Fruit fly (Drosophila melanogaster): ENCODE measurements around the gene CG13133.

CG13133 gene

DNA sequence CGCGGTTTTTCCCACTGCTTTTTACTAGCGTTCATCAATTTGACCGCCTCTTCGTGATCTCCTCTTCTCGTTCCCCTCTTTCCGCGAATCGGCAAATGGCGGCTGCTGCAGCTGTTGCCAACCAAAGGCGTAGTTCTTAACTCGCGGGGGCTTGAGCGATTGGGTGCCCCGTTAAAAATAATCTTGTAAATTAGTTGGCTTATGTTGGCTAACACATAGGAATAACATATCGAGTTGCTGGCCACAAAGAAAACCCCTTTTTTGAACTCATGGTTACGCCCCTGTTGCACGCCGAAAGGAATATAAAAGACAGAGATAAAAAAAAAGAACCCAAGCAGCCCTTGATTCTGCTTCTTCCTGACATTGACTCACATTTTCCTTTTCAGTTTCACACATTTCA is 35.0 kb downstream of the CG13133 start (continued):
- peak; percentile 94 for TF ChIP-seq CG8119 (GFP tag; IDR thresholded peaks at IDR 0.05)
- TF ChIP-seq Ets96B (tag; optimal IDR thresholded peaks at IDR 0.05): peak; percentile 96
- TF ChIP-seq CG3032 (tag; optimal IDR thresholded peaks at IDR 0.05): peak; percentile 97
- peak; percentile 98 for TF ChIP-seq lz (GFP tag; optimal IDR thresholded peaks at IDR 0.05)
- peak; percentile 98 for TF ChIP-seq Eip75B (GFP tag; optimal IDR thresholded peaks at IDR 0.05)
- peak; percentile 94 to 96 for TF ChIP-seq salr (GFP tag; optimal IDR thresholded peaks at IDR 0.05)
- TF ChIP-seq Sox14 (GFP tag; optimal IDR thresholded peaks at IDR 0.05): peak; percentile 98
- peak; percentile 85 for TF ChIP-seq CG6276 (GFP tag; optimal IDR thresholded peaks at IDR 0.05)

DNA sequence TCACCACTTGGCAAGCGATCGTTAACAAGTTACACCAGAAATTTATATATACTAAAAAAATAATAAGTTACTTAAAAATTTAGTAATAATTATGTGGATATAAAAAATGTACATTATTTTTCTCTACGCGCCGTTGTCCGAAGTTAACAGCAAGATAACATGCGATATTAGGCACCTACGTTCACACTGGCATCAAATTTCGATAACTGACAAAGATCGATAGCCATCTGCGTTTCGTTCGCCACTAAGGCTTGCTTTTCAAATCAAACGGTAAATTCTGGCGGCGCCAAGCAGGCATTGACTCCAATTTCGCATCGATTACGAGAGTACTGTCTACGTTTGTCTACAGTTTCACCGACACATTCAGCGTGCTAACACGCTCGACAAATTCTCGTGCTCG is 35.5 kb downstream of the CG13133 start, which contains the start of gene Pen:
TSS of gene Pen (plus strand) at position 196 of the 400 bp plus-strand sequence.
- TF ChIP-seq Eip75B (GFP tag; optimal IDR thresholded peaks at IDR 0.05) (no peak), Hr39 (GFP tag; optimal IDR thresholded peaks at IDR 0.05) (no peak), CG6163 (GFP tag; IDR thresholded peaks at IDR 0.05) (no peak), Blimp-1 (GFP tag; optimal IDR thresholded peaks at IDR 0.05) (no peak), Sox14 (GFP tag; optimal IDR thresholded peaks at IDR 0.05) (no peak), topi (GFP tag; optimal IDR thresholded peaks at IDR 0.05) (no peak), CG10669 (GFP tag; optimal IDR thresholded peaks at IDR 0.05) (no peak), CG6808 (GFP tag; optimal IDR thresholded peaks at IDR 0.05) (no peak), spab (GFP tag; optimal IDR thresholded peaks at IDR 0.05) (no peak), CG16779 (tag; optimal IDR thresholded peaks at IDR 0.05) (no peak), CG8319 (GFP tag; optimal IDR thresholded peaks at IDR 0.05) (no peak), CG7368 (GFP tag; optimal IDR thresholded peaks at IDR 0.05) (no peak), Eip93F (GFP tag; optimal IDR thresholded peaks at IDR 0.05) (no peak), CG4318 (GFP tag; optimal IDR thresholded peaks at IDR 0.05) (no peak), CG10631 (GFP tag; optimal IDR thresholded peaks at IDR 0.05) (no peak), CG3919 (GFP tag; optimal IDR thresholded peaks at IDR 0.05) (no peak)

DNA sequence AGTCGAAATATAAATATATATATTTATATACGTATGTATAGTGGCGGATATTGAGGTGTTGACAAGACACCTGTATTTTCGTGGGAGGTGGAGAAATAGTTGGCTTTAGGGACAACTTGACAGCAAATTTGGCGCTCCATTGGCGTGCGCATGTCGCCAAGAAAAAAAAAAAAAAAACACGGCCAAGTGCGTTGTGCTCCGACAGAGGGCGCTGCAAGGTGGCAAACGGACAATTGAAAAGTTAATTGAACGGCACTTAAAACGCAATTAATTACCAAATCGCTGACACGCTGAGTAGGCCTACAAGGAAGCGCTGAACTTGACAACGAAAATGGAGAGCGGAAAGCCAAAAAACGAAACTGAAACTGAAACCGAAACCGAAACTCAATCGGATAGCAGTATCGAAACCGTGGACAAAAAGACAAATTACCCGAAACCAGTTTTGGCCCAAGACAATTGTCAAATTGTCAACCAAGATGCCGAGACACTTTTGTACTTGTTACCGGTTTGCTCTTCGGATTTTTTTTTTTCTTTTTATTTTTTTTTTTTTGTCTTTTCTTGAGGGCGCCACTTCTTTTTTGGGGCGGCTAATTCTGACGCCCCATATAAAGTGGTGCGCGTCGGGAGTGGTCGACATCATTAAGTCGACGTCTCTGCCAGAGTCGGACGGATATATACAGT is 38.5 kb downstream of the CG13133 start, which contains the start of gene Cpr31A:
TSS of gene Cpr31A (plus strand) at position 631 of the 681 bp plus-strand sequence.
- TF ChIP-seq acj6 (GFP tag; optimal IDR thresholded peaks at IDR 0.05) (no peak), topi (GFP tag; optimal IDR thresholded peaks at IDR 0.05) (no peak), OdsH (GFP tag; optimal IDR thresholded peaks at IDR 0.05) (no peak), fd59A (GFP tag; optimal IDR thresholded peaks at IDR 0.05) (no peak), svp (GFP tag) (peak; percentile 15), Eip78C (GFP tag) (peak; percentile 20), CG6808 (GFP tag; optimal IDR thresholded peaks at IDR 0.05) (no peak), Blimp-1 (GFP tag; optimal IDR thresholded peaks at IDR 0.05) (peak; percentile 85)

DNA sequence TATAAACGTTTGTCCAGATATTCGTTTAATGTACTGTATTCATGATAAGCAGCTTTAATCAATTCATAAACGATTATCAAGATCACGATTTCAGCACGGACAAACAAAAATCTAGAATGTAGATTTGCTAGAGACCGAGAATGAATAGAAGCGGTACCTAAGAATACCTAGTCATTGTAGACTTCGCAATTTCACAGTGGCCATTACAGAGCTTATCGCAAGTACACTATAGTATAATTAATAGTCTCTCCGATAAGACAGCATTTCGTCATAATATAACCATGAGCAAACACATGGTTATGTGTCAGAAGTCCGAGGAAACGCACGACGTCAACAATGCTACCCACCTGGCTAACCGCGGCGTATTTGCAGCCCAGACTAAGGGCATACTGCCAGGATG is 42.9 kb downstream of the CG13133 start, which contains the start of gene CG33301:
TSS of gene CG33301 (plus strand) at position 301 of the 400 bp plus-strand sequence.
- TF ChIP-seq Eip75B (GFP tag; optimal IDR thresholded peaks at IDR 0.05) (no peak), vri (GFP tag; optimal IDR thresholded peaks at IDR 0.05) (peak; percentile 14)

Measured in whole organism, prepupa.